Fruit fly (Drosophila melanogaster): ENCODE measurements around the gene Cpr65Ay.

The Cpr65Ay gene

dm6 chr3L:6139924-6140574, 18.4 kb downstream of the Cpr65Ay start, which contains the start of gene Cpr65Av (continued):
- no peak for TF ChIP-seq knrl (GFP tag; IDR thresholded peaks at IDR 0.05; ENCODE audit: partially characterized antibody)
- TF ChIP-seq CG11398 (GFP tag; optimal IDR thresholded peaks at IDR 0.05), result no peak
- TF ChIP-seq NC2β (GFP tag; optimal IDR thresholded peaks at IDR 0.05), result no peak
- peak; percentile 25 for TF ChIP-seq Fer1 (GFP tag; optimal IDR thresholded peaks at IDR 0.05)
- TF ChIP-seq CG17359 (tag; optimal IDR thresholded peaks at IDR 0.05), result peak; percentile 40
- 0 out of 2 replicates have a peak, but pooled peaks have one; percentile 20 for TF ChIP-seq onecut (GFP tag; IDR thresholded peaks at IDR 0.05)
- TF ChIP-seq CG5180 (GFP tag; optimal IDR thresholded peaks at IDR 0.05), result peak; percentile 30
- peak; percentile 62 for TF ChIP-seq ATbp (GFP tag; optimal IDR thresholded peaks at IDR 0.05)
- no peak for TF ChIP-seq CG15601 (tag; optimal IDR thresholded peaks at IDR 0.05)
- no peak for TF ChIP-seq Aef1 (GFP tag; IDR thresholded peaks at IDR 0.05)
- TF ChIP-seq cg (GFP tag; optimal IDR thresholded peaks at IDR 0.05), result no peak
- peak; percentile 22 for TF ChIP-seq oc (tag; optimal IDR thresholded peaks at IDR 0.05)
- no peak for TF ChIP-seq CG17568 (GFP tag; optimal IDR thresholded peaks at IDR 0.05)
- TF ChIP-seq D19A (tag; optimal IDR thresholded peaks at IDR 0.05), result no peak
- TF ChIP-seq CG7372 (GFP tag; IDR thresholded peaks at IDR 0.05), result no peak
- TF ChIP-seq Elba2 (GFP tag; optimal IDR thresholded peaks at IDR 0.05), result no peak
- TF ChIP-seq Blimp-1 (GFP tag; optimal IDR thresholded peaks at IDR 0.05), result peak; percentile 13
- TF ChIP-seq CG14050 (GFP tag; IDR thresholded peaks at IDR 0.05), result peak; percentile 29; the same call in 1 of the 3 replicates
- peak; percentile 42 for TF ChIP-seq tap (tag; optimal IDR thresholded peaks at IDR 0.05)
- no peak for TF ChIP-seq CG1792 (GFP tag; optimal IDR thresholded peaks at IDR 0.05)
- TF ChIP-seq Nf-YB (GFP tag; optimal IDR thresholded peaks at IDR 0.05), result no peak
- no peak for TF ChIP-seq CG31388 (GFP tag; optimal IDR thresholded peaks at IDR 0.05)
- no peak for TF ChIP-seq Oli (tag; optimal IDR thresholded peaks at IDR 0.05)
- TF ChIP-seq CG7271 (tag; optimal IDR thresholded peaks at IDR 0.05), result no peak
- no peak for TF ChIP-seq CG15514 (GFP tag; optimal IDR thresholded peaks at IDR 0.05)
- peak; percentile 39 for TF ChIP-seq CG13424 (tag; optimal IDR thresholded peaks at IDR 0.05)
- no peak for TF ChIP-seq Dll (GFP tag; IDR thresholded peaks at IDR 0.05; ENCODE audit: partially characterized antibody)
- TF ChIP-seq MTF-1 (GFP tag; optimal IDR thresholded peaks at IDR 0.05; ENCODE audit: borderline replicate concordance), result peak; percentile 35
- TF ChIP-seq CG4424 (GFP tag; optimal IDR thresholded peaks at IDR 0.05), result no peak
- TF ChIP-seq sens (GFP tag), result peak; percentile 83
- no peak for TF ChIP-seq CkIIα-i1 (GFP tag; IDR thresholded peaks at IDR 0.05)
- TF ChIP-seq CG17385 (GFP tag; optimal IDR thresholded peaks at IDR 0.05), result peak; percentile 2
- no peak for TF ChIP-seq CG3838 (GFP tag; optimal IDR thresholded peaks at IDR 0.05)
- TF ChIP-seq CG18619 (GFP tag; optimal IDR thresholded peaks at IDR 0.05), result peak; percentile 16
- TF ChIP-seq Eip74EF (GFP tag; optimal IDR thresholded peaks at IDR 0.05), result peak in 1 of 2 experiments; percentile 11
- TF ChIP-seq trh (GFP tag; optimal IDR thresholded peaks at IDR 0.05), result no peak
- TF ChIP-seq CG15011 (GFP tag; optimal IDR thresholded peaks at IDR 0.05), result peak; percentile 6
- TF ChIP-seq sd (tag; optimal IDR thresholded peaks at IDR 0.05), result peak; percentile 15
- TF ChIP-seq grau (tag; optimal IDR thresholded peaks at IDR 0.05), result no peak
- no peak for TF ChIP-seq CG7987 (GFP tag; optimal IDR thresholded peaks at IDR 0.05)
- TF ChIP-seq crol (GFP tag; IDR thresholded peaks at IDR 0.05), result no peak
- TF ChIP-seq CG7556 (GFP tag; optimal IDR thresholded peaks at IDR 0.05), result no peak
- peak; percentile 26 for TF ChIP-seq CrebB (tag; optimal IDR thresholded peaks at IDR 0.05)
- TF ChIP-seq pita (GFP tag; optimal IDR thresholded peaks at IDR 0.05), result no peak
- no peak for TF ChIP-seq peb (GFP tag; IDR thresholded peaks at IDR 0.05)
- no peak for TF ChIP-seq Mad (GFP tag; optimal IDR thresholded peaks at IDR 0.05)
- TF ChIP-seq Pdp1 (GFP tag; optimal IDR thresholded peaks at IDR 0.05), result no peak
- TF ChIP-seq p53 (GFP tag; optimal IDR thresholded peaks at IDR 0.05), result no peak
- TF ChIP-seq CG2129 (GFP tag; IDR thresholded peaks at IDR 0.05; ENCODE audit: partially characterized antibody), result no peak
